Worm (Caenorhabditis elegans) whole organism, dauer: Measurements from ENCODE around the gene rocf-1.

Experiments used
- unc-62 ChIP-seq: sonication (generic microtip); optimal IDR thresholded peaks from 2 replicates; lab custom pipeline; 2017; ENCODE audit warnings: missing biosample characterization, missing genetic modification reagents, missing genetic modification characterization

The rocf-1 gene

DNA sequence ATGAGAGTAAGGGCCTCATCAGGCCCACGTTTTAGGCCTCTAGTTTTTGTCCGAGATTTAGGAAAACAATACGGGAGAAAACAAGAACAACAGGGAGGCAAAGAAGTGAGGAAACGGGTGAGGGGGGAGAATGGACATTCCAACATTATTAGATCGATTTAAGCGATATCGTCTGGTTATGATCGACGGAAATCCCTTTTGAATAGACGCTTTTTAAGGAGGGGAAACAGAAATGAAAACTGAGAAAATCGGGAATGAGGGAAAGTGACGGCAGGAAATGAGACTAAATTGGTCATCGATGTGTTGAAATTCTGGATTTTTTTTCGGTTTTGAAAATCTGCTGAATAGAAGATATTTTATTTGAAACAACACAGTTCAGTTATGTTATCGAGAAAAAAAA lies at the start of gene rocf-1:
Gene rocf-1, minus strand, starts transcription at position 101 of the 400 bp plus-strand sequence.
- no peak for TF ChIP-seq unc-62 (GFP tag; lab: Kevin White, UChicago)

DNA sequence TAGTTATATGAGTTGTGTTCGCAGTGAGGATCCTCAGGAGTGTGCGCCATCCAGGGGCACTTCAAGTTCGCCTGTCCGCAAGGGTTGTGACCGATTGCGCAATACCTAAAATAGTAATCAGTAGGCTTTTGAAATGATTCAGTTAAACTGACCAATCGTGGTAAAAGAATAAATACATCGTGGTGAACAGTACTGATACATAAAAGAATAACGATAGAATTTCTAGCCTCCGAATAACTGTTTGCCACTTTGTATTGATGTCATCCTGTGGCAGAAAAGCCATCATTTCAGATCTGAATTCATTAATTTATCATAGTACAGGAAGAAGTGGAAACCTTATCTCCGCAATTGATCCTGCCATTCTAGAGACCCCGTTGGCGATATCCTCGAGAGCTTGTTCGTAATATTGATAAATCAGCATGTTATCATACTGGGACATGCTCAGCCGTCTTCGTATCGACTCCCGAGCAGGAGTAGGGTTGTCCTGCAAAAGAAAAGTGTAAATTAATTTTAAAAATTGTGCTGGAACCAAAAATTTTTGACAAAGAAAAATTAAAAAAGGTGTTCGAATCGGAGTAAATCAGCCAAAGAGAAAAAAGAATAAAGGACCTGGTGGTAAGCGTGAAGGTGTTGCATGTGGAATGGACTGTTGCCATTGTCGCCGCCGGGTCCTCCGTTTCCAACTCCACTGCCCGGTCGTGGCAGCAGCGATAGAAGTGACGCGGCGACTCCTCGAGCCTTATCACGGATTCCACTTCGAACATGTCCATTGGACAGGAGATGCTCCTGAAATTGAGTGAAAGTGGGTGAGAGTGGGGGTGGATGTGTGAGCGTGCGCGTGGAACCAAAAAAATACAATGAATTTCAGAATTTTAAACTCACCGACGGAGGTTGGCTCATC lies 48.8 kb upstream of the rocf-1 start:
- no peak for TF ChIP-seq unc-62 (GFP tag; lab: Kevin White, UChicago)

DNA sequence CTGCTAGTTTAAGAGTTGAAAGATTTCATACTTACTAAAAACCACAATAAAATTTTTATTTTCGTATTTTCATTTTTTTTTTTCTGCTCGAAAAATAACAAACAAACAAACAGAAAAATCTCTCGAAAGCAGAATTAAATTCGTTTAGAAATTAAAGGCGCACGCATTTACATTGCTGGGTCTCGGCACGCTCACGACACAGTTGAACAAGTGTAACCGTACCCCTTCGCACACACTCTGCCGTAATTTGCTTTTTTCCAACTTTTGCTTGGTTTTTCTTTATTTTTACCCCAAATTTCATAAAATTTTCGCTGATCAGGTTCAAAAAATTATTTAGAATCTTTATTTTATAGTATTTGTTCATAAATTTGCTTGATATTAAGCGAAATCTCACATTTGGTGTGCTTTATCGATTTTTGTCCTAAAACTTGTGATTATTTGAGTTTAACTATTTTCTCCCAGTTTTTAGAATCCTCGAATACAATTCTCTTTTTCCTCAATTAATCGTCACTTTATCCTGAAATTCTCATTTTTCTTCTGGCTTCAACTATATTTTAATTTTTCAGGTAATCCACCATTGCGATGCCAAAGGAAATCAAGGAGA lies 47.4 kb upstream of the rocf-1 start, which contains the start of gene rpl-38:
Gene rpl-38, plus strand, starts transcription at position 554 of the 604 bp plus-strand sequence.
- no peak for TF ChIP-seq unc-62 (GFP tag; lab: Kevin White, UChicago)

DNA sequence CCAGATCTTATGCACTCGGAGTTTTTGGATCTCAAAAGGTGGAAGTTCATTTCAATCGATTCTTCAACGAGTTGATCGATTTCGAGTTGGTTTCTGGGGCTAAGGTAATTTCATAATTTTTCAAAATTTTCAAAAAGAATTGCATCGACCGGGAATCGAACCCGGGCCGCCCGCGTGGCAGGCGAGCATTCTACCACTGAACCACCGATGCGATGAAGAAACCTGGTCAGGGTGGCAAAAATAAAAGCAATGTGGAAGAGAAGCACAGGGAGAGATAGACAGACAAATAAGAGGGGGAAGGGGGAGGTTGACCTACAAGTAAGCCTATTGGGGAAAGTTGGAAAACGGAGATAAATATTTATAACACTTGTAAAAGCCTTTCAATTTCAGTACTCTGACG lies 40.8 kb upstream of the rocf-1 start:
- TF ChIP-seq unc-62 (GFP tag; lab: Kevin White, UChicago): no peak

DNA sequence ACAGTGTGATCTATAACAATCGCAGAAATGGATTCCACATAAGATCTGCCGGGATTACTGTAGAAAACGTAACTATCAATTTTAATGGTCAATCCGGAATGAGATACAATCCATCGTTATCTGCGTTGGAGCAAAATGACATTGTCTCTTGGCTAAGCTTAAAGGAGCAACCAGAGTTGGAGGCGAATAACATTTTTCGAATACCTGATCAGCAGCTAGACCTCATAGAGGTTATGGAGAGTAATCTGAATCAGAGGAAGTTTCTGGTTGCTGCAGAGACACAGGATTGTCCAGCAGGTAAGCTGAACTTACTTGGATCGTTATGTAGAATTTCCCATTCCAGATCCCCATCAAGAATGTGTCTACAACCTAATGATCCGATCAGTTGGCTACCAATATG lies 39.3 kb upstream of the rocf-1 start:
- no peak for TF ChIP-seq unc-62 (GFP tag; lab: Kevin White, UChicago)

DNA sequence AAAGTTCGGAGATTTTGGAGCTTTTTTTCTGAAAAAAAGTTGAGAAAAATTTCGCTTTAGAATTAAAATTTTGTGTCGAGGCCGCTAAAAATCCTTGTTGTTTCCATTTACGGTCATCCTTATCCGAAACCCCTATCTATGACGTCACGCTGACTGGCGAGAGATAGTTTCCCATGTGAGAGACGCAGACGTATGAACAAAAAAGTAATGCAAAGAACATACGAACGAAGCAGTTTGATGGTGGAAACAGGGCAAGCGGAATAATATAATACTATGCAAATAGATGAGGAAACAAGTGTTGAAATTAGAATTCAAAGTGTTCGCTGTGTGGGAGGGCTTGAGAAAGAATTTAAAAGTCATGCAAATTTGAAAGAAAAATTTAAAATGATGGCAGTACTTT lies 34.8 kb upstream of the rocf-1 start:
- TF ChIP-seq unc-62 (GFP tag; lab: Kevin White, UChicago): no peak

DNA sequence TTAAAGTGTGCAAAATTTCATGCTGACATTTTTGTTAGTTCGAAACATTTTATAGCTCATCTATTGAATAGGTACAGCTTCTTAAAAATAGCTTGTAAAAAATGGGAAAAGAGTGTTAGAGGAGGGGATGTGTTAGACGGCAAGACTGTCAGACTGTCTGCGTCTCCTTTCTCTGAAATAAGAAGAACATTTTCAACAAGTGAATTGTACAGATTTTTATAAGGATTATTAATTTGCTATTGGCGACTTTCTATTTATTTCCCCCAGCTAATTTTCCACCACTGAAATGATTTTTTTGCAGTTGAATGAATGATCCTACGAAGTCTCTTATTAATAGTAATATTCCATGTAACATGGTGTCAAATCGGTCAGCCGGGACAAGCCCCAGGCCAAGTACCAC lies 34.1 kb upstream of the rocf-1 start, which contains the start of gene C06B8.7:
Gene C06B8.7, plus strand, starts transcription at position 301 of the 400 bp plus-strand sequence.
- no peak for TF ChIP-seq unc-62 (GFP tag; lab: Kevin White, UChicago)

DNA sequence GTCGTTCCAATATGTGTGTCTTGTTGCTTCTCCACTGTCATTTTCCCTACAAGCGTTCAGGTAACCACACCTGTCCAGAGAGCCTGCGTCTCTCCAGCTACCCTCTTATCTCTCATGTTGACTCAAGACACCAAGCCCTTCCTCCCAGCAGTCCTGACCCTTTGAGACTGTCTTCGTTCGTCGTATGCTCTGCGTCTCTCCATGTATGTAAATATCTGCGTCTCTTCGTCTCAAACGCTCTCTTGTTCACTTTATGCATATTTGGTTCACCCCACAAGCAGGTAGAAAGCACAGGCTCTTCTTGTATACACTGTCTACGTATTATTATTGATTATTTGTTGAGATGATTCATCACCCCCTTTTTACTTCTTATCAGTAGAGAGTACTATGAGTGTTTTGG lies 33.4 kb upstream of the rocf-1 start:
- no peak for TF ChIP-seq unc-62 (GFP tag; lab: Kevin White, UChicago)

DNA sequence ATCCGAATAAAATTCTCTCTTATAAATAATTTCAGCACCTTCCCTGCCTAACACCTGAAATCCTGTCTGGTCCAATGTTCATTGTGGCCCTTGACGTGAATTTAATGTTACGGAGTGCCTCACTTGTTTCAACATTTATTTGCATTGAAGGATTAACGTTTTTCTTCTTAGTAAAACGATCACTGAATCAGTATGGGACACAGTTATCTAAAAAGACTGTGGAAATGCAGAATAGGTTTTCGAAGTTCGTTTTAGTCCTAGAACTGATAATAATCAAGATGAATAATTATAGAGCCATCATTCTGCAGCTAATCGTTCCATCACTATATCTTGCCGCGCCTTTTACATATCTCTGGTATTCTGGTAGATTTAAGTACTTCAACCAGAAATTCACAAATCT lies 30.9 kb upstream of the rocf-1 start, which contains the start of gene srh-219:
Gene srh-219, plus strand, starts transcription at position 301 of the 400 bp plus-strand sequence.
- TF ChIP-seq unc-62 (GFP tag; lab: Kevin White, UChicago): no peak

DNA sequence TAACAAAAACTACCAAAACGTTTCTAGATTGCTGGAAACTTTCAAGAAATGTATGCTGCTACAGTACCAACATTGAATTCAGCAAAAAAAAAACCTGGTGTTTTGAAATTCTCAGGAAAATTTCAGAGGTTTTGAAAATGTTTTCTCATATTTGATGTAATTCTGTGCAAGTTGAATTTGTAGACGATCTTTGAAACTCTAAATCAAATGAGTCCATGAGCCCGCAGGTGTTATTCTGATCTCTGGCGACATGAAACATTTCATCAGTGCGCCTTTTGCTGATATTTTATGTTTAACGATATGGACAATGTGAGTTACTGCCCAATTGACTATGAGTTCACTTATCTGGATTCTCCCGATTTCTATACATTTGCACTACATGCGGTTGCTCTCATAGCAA lies 29.4 kb upstream of the rocf-1 start, which contains the start of gene srh-218:
Gene srh-218, plus strand, starts transcription at position 301 of the 400 bp plus-strand sequence.
- TF ChIP-seq unc-62 (GFP tag; lab: Kevin White, UChicago): no peak

DNA sequence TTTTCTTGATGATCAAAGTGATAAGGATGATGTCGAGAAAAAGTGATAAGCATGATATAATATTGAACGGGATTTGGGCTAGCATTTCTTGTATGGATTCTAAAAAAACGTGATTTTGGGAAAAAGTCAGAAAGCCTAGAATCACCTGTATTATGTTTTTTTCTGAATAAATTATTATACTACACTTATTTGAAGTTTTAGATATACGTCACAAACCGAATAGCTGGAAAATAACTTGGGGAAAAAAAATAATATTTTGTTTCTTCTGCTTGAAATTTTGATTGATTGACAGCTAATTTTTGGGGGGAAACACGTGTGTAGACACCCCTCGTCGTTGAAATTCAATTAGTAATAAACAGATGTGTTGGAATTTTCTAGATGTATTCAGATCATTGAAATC lies 28.2 kb upstream of the rocf-1 start, which contains the start of gene str-264:
Gene str-264, minus strand, starts transcription at position 101 of the 400 bp plus-strand sequence.
- no peak for TF ChIP-seq unc-62 (GFP tag; lab: Kevin White, UChicago)

DNA sequence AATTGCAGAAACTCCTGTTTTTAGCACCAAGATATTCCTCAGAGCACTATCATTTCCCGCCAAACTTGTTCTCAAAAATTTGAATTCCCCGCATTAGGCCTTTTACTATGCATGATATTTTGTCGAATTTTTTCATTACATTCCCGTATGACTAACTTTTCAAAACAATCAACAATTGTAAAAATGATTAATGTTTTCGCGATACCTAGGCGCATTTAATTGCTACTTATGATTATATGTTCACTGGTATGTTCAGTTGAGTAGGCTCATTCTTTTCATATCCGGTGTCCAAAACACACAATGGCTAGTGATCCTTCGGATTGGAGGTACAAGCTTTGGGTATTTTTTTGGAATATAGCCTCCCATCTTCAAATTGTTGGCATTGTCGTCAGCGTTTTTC lies 23.5 kb upstream of the rocf-1 start, which contains the start of gene srw-21:
Gene srw-21, plus strand, starts transcription at position 301 of the 400 bp plus-strand sequence.
- no peak for TF ChIP-seq unc-62 (GFP tag; lab: Kevin White, UChicago)

DNA sequence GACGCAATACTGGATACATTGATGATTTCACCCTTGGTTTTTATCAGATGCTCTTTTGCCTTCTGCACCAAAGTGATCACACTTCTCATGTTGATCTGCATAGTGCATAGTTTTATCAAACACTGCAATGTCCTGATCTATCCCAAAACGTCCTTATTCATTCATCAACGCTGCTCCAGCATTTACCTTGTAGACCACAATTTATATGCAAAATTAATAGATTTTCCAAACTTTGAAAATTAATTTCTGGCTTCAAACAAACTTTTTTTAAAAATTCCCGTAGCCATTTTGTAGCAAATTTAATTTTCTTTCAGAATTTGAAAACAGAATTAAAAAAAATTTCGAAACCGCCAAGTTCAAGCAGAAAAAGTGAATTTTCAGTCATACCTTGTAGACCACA lies 20.2 kb upstream of the rocf-1 start, which contains the start of gene C06B8.3:
Gene C06B8.3, minus strand, starts transcription at position 101 of the 400 bp plus-strand sequence.
- no peak for TF ChIP-seq unc-62 (GFP tag; lab: Kevin White, UChicago)

DNA sequence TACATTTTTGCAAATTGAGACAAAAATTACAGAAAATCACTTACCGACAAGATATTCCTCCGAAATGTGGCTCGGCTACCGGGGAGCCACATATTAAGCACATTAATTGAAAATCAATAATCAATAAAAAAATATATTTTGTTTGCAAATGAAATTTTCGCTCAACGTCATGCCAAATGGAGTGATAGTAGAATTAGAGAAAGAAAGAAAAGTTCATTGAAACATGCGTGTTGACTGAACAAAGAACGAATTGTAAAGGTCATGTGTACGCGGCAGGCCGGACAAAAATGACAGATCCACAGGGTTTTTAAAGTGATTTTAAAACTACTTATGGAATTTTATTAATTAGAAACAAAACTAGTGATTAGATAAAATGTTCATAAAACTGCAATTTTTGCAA lies 19.3 kb upstream of the rocf-1 start:
- TF ChIP-seq unc-62 (GFP tag; lab: Kevin White, UChicago): no peak

DNA sequence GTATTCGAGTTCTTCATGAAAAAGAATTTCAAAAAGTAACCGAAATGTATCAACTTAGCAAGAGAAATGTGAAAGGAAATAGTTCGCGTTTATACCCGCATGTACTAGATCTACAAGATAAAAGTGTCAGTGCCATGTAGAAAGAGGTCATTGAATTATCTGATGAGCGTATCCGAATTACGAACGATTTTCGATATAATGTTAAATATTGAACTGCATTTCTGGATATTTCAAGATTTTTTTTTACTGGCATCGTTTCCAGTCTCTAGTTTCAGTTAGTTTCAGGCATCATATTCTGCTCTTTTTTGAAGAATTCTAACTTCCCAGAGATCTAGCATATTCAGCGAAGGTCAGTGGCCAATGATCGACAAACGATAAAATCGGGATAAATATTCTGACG lies 17.1 kb upstream of the rocf-1 start, which contains the start of gene nhr-150:
Gene nhr-150, minus strand, starts transcription at position 92 of the 400 bp plus-strand sequence.
- no peak for TF ChIP-seq unc-62 (GFP tag; lab: Kevin White, UChicago)
